Worm (Caenorhabditis elegans): Measurements from ENCODE around the gene F52E10.4.

F52E10.4 gene

DNA sequence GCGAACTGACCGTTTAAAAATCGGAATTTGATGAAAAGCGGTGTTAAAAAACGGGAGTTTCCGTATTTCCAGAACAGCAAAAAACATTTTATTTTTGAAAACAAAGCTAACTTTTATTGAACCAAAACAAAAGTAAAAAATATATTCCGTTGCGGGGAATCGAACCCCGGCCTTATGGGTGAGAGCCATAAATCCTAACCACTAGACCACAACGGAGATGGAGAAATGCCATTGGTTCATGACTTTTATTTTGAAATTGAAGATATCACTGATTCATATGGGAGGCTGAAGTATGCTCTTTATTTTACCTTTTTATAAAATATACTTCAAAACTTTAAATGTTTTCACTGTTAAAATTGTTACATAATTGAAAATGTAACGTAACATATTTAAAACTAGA, 7.7 kb downstream of the F52E10.4 start:
- TF ChIP-seq zip-8 (tag; optimal IDR thresholded peaks at IDR 0.05) (no peak), flh-1 (GFP tag; optimal IDR thresholded peaks at IDR 0.05) (no peak), tbx-8 (GFP tag; optimal IDR thresholded peaks at IDR 0.05) (no peak), nhr-76 (tag; optimal IDR thresholded peaks at IDR 0.05) (no peak), ham-2 (GFP tag; optimal IDR thresholded peaks at IDR 0.05) (no peak), ceh-43 (GFP tag; optimal IDR thresholded peaks at IDR 0.05) (no peak), nhr-2 (tag; optimal IDR thresholded peaks at IDR 0.05) (no peak), ceh-39 (tag; optimal IDR thresholded peaks at IDR 0.05) (no peak), lsy-2 (tag; optimal IDR thresholded peaks at IDR 0.05) (no peak), ztf-11 (tag; optimal IDR thresholded peaks at IDR 0.05) (no peak), mab-5 (tag; optimal IDR thresholded peaks at IDR 0.05) (no peak), ces-1 (GFP tag; optimal IDR thresholded peaks at IDR 0.05) (no peak), mep-1 (tag; optimal IDR thresholded peaks at IDR 0.05) (no peak)

DNA sequence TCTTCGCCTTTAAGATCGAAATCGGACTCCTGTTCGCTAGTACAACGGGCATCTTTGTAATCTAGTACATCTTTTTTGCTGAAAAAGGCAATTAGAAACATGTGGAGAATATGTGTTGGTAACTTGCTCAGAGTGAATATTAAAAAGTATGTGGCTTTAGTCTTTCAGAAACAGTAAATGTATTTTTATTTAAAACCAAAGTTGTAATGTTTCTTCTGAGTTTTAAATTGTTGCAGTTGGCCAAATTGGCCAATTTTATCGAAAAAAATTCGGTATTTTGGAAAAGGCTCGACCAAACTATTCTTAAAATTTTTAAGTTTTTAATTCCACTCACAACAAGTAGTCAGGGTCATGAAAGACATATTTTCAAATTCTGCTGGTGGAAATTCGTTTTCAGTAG, 9.7 kb downstream of the F52E10.4 start, which contains the start of gene F52E10.2:
F52E10.2 (minus strand) TSS at position 101 of the 400 bp plus-strand sequence.
- TF ChIP-seq ceh-43 (GFP tag; optimal IDR thresholded peaks at IDR 0.05) (no peak), ces-1 (GFP tag; optimal IDR thresholded peaks at IDR 0.05) (no peak), elt-1 (tag; optimal IDR thresholded peaks at IDR 0.05; ENCODE audit: borderline replicate concordance, insufficient read depth) (no peak), mls-2 (tag; optimal IDR thresholded peaks at IDR 0.05) (no peak), snpc-4 (tag; optimal IDR thresholded peaks at IDR 0.05) (no peak), ceh-39 (tag; optimal IDR thresholded peaks at IDR 0.05) (no peak), nhr-12 (tag; optimal IDR thresholded peaks at IDR 0.05) (no peak), nhr-76 (tag; optimal IDR thresholded peaks at IDR 0.05) (no peak), blmp-1 (tag; optimal IDR thresholded peaks at IDR 0.05) (no peak), flh-1 (GFP tag; optimal IDR thresholded peaks at IDR 0.05) (no peak), sptf-1 (tag; optimal IDR thresholded peaks at IDR 0.05) (no peak), tbx-8 (GFP tag; optimal IDR thresholded peaks at IDR 0.05) (no peak), lsy-2 (tag; optimal IDR thresholded peaks at IDR 0.05) (no peak), drap-1 (GFP tag; optimal IDR thresholded peaks at IDR 0.05) (no peak), ham-2 (GFP tag; optimal IDR thresholded peaks at IDR 0.05) (no peak), cnd-1 (tag; optimal IDR thresholded peaks at IDR 0.05) (no peak), nhr-28 (tag; optimal IDR thresholded peaks at IDR 0.05) (no peak), ceh-83 (GFP tag; optimal IDR thresholded peaks at IDR 0.05) (no peak), sem-2 (GFP tag; optimal IDR thresholded peaks at IDR 0.05) (no peak), mab-5 (tag; optimal IDR thresholded peaks at IDR 0.05) (no peak)

DNA sequence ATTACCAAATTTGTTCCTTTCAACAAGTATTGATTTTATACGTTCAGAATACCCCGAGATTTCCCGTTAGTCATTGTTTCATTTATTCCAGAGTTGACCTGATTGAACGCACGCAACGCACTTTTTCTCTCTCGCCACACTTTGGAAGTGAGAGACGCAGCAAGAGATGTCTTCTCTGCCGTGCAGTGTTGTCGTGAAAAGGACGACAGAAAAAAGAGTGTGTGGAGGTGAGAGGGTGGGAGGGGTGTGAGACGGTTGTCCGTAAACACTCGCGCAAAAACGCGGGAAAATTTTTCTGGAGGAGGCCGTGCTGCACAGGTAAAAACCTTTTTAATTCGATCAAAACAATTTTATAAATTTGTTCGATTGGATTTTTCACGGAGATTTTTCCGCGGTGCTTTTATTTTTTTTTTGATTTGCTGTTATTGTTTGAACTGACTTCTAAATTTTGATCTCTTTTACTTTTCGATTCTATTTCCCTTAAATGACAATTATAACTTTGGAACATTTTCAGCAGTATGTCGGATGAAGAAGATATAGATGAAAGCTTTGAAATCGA, 17.5 kb downstream of the F52E10.4 start, which contains the start of gene sdc-1:
sdc-1 (plus strand) TSS at position 509 of the 559 bp plus-strand sequence.
- TF ChIP-seq mab-5 (tag; optimal IDR thresholded peaks at IDR 0.05), result no peak
- peak; percentile 2 for TF ChIP-seq pha-4 (tag; optimal IDR thresholded peaks at IDR 0.05)
- TF ChIP-seq sptf-1 (tag; optimal IDR thresholded peaks at IDR 0.05), result peak; percentile 16
- TF ChIP-seq elt-1 (tag; optimal IDR thresholded peaks at IDR 0.05; ENCODE audit: borderline replicate concordance, insufficient read depth), result no peak
- peak; percentile 43 for TF ChIP-seq ces-1 (GFP tag; optimal IDR thresholded peaks at IDR 0.05)
- TF ChIP-seq nhr-2 (tag; optimal IDR thresholded peaks at IDR 0.05), result peak; percentile 34
- TF ChIP-seq unc-120 (tag; optimal IDR thresholded peaks at IDR 0.05; ENCODE audit: poor library complexity, severe bottlenecking), result peak; percentile 52
- peak; percentile 9 for TF ChIP-seq drap-1 (GFP tag; optimal IDR thresholded peaks at IDR 0.05)

DNA sequence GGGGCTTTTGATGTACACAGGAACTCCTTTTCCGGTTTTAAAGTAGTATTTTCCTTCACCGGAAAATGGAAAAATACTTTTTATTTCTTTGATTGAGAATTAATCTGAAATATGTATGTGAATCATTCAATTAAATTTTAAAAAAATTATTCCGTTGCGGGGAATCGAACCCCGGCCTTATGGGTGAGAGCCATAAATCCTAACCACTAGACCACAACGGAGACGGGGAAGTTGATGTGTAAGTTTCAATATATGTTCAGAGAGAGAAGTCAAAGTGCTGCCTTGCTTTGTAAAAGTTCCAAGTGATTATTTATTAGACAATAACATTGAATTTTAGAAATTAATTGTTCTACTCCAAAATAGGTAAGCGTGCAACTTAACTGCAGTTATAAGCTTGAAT, 21.7 kb downstream of the F52E10.4 start:
- TF ChIP-seq unc-120 (tag; optimal IDR thresholded peaks at IDR 0.05; ENCODE audit: poor library complexity, severe bottlenecking), result peak; percentile 39
- peak; percentile 3 for TF ChIP-seq bed-3 (GFP tag; optimal IDR thresholded peaks at IDR 0.05)
- no peak for TF ChIP-seq flh-1 (GFP tag; optimal IDR thresholded peaks at IDR 0.05)
- no peak for TF ChIP-seq nhr-2 (tag; optimal IDR thresholded peaks at IDR 0.05)
- no peak for TF ChIP-seq cnd-1 (tag; optimal IDR thresholded peaks at IDR 0.05)
- TF ChIP-seq elt-3 (tag; optimal IDR thresholded peaks at IDR 0.05), result no peak
- peak; percentile 7 for TF ChIP-seq ces-1 (GFP tag; optimal IDR thresholded peaks at IDR 0.05)
- TF ChIP-seq nhr-28 (tag; optimal IDR thresholded peaks at IDR 0.05), result no peak
- TF ChIP-seq elt-1 (tag; optimal IDR thresholded peaks at IDR 0.05; ENCODE audit: borderline replicate concordance, insufficient read depth), result no peak
- no peak for TF ChIP-seq pha-4 (tag; optimal IDR thresholded peaks at IDR 0.05)
- no peak for TF ChIP-seq ham-2 (GFP tag; optimal IDR thresholded peaks at IDR 0.05)
- no peak for TF ChIP-seq M03D4.4 (tag; optimal IDR thresholded peaks at IDR 0.05)
- TF ChIP-seq ceh-83 (GFP tag; optimal IDR thresholded peaks at IDR 0.05), result peak; percentile 28
- no peak for TF ChIP-seq tbx-8 (GFP tag; optimal IDR thresholded peaks at IDR 0.05)
- TF ChIP-seq sptf-1 (tag; optimal IDR thresholded peaks at IDR 0.05), result peak; percentile 8
- no peak for TF ChIP-seq mls-2 (tag; optimal IDR thresholded peaks at IDR 0.05)

DNA sequence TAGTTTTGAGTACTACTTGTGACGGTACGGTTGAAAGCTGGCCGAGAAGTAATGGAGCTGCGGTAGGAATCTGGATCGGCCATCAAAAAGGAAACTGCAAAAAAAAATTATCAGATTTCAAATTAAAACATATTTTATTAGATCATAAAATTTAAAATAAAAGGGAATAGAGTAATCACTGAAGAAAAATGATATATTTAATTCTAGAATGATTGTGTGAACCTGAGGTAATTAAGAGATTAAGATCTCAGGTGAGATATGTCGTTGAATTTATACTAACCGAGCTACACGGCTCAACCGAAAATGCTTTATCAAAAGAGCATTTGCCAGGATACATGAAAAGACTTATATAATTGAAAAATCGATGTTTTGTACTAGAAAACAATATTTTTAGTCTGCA, 22.9 kb downstream of the F52E10.4 start, which contains the start of gene ifa-3:
ifa-3 (minus strand) TSS at position 101 of the 400 bp plus-strand sequence.
- TF ChIP-seq nhr-237 (tag; optimal IDR thresholded peaks at IDR 0.05) (no peak), elt-3 (tag; optimal IDR thresholded peaks at IDR 0.05) (no peak), M03D4.4 (tag; optimal IDR thresholded peaks at IDR 0.05) (no peak), sem-2 (GFP tag; optimal IDR thresholded peaks at IDR 0.05) (no peak), hlh-1 (tag; optimal IDR thresholded peaks at IDR 0.05) (no peak), bed-3 (GFP tag; optimal IDR thresholded peaks at IDR 0.05) (no peak), sptf-1 (tag; optimal IDR thresholded peaks at IDR 0.05) (no peak), ceh-83 (GFP tag; optimal IDR thresholded peaks at IDR 0.05) (no peak), blmp-1 (tag; optimal IDR thresholded peaks at IDR 0.05) (no peak), ham-2 (GFP tag; optimal IDR thresholded peaks at IDR 0.05) (no peak), lsy-2 (tag; optimal IDR thresholded peaks at IDR 0.05) (no peak), ztf-11 (tag; optimal IDR thresholded peaks at IDR 0.05) (no peak), ces-1 (GFP tag; optimal IDR thresholded peaks at IDR 0.05) (no peak), mab-5 (tag; optimal IDR thresholded peaks at IDR 0.05) (no peak)
